Worm (Caenorhabditis elegans) whole organism, L3 larva: ENCODE results near the gene B0034.1.

Experiments
- ceh-82 ChIP-seq: fragments of 150-350 bp; optimal IDR thresholded peaks from 2 replicates; lab custom pipeline; 2014; ENCODE audit warnings: missing biosample characterization, missing genetic modification characterization
- jun-1 ChIP-seq: fragments of 150-350 bp; optimal IDR thresholded peaks from 2 replicates; lab custom pipeline; 2014; ENCODE audit warnings: missing biosample characterization, missing genetic modification reagents, missing genetic modification characterization
- unc-62 ChIP-seq: fragments of 150-350 bp; sonication (generic microtip); optimal IDR thresholded peaks from 4 replicates; lab custom pipeline; 2014; ENCODE audit warnings: missing biosample characterization, missing genetic modification reagents, missing genetic modification characterization

DNA sequence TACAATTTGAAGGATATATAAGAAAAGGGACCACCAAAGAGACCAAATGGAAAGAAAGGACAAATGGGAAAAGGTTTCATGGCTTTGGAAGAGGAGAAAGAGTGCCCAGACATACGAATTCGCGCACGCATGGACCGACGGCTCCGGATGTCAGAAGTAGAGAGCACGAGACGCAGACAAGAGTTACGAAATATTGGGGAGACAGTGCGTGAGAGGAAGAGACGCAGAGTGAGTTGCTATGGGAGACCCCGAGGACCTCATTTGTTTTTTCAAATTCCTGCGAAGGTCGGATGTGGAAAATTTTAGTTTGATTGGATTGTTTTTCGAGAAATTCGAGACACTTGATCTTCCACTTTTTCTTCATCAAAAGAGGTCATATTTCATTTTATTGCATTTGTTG lies 1.5 kb upstream of the B0034.1 start:
- TF ChIP-seq jun-1 (tag; lab: Kevin White, UChicago) (no peak), unc-62 (GFP tag; lab: Kevin White, UChicago) (no peak), ceh-82 (tag; lab: Kevin White, UChicago) (no peak)
